Worm (Caenorhabditis elegans) whole organism, L1 larva: ENCODE results near the gene sec-16A.1.

Source experiments
- Y116A8C.19 ChIP-seq: sonication (generic microtip); optimal IDR thresholded peaks from 2 replicates; lab custom pipeline; 2016; ENCODE audit warnings: missing compliant biosample characterization, missing genetic modification characterization, borderline replicate concordance
- aha-1 ChIP-seq: fragments of 150-350 bp; optimal IDR thresholded peaks from 2 replicates; lab custom pipeline; 2014; ENCODE audit warnings: missing biosample characterization, missing genetic modification characterization
- aly-2 ChIP-seq: fragments of 150-350 bp; optimal IDR thresholded peaks from 2 replicates; lab custom pipeline; 2014; ENCODE audit warnings: missing biosample characterization, missing genetic modification characterization
- ceh-90 ChIP-seq: sonication (generic microtip); optimal IDR thresholded peaks from 2 replicates; lab custom pipeline; 2016; ENCODE audit warnings: missing genetic modification characterization, missing compliant biosample characterization
- dsc-1 ChIP-seq: sonication (generic microtip); optimal IDR thresholded peaks from 2 replicates; lab custom pipeline; 2016; ENCODE audit warnings: mild to moderate bottlenecking, missing genetic modification characterization, missing compliant biosample characterization
- efl-1 ChIP-seq, 4 experiments: fragments of 150-350 bp; optimal IDR thresholded peaks in 3 of 4; peaks in 1 of 4; 1 replicate in 1 of 4; 2 replicates in 3 of 4; lab custom pipeline; 2014; ENCODE audit warnings: missing biosample characterization in 2 of 4, missing genetic modification characterization in 2 of 4, missing genetic modification reagents in 2 of 4
- egl-27 ChIP-seq, 2 experiments: fragments of 150-350 bp in 1 of 2; sonication (generic microtip); optimal IDR thresholded peaks; 3 replicates each; lab custom pipeline; 2017 to 2018; ENCODE audit warnings: missing biosample characterization in 2 of 2, missing genetic modification characterization in 2 of 2, missing genetic modification reagents in 2 of 2
- elt-2 ChIP-seq: sonication (generic microtip); optimal IDR thresholded peaks from 2 replicates; lab custom pipeline; 2016; ENCODE audit warnings: missing genetic modification characterization, mild to moderate bottlenecking, inconsistent platforms, missing compliant biosample characterization, missing genetic modification reagents
- fkh-8 ChIP-seq: sonication (generic microtip); optimal IDR thresholded peaks from 2 replicates; lab custom pipeline; 2016; ENCODE audit warnings: mild to moderate bottlenecking, missing genetic modification characterization, missing compliant biosample characterization
- hlh-17 ChIP-seq: fragments of 200-800 bp; sonication (Bioruptor generic); optimal IDR thresholded peaks from 2 replicates; lab custom pipeline; 2018; ENCODE audit warnings: missing genetic modification characterization, mild to moderate bottlenecking, missing compliant biosample characterization, moderate library complexity, borderline replicate concordance
- hlh-4 ChIP-seq: sonication (generic microtip); optimal IDR thresholded peaks from 2 replicates; lab custom pipeline; 2016; ENCODE audit warnings: mild to moderate bottlenecking, missing genetic modification characterization, missing compliant biosample characterization
- hpl-2 ChIP-seq: fragments of 150-350 bp; optimal IDR thresholded peaks from 2 replicates; lab custom pipeline; 2014; ENCODE audit warnings: missing biosample characterization, missing genetic modification reagents, missing genetic modification characterization
- lin-14 ChIP-seq: fragments of 200-800 bp; sonication (Bioruptor generic); optimal IDR thresholded peaks from 2 replicates; lab custom pipeline; 2018; ENCODE audit warnings: mild to moderate bottlenecking, missing genetic modification characterization, moderate library complexity, missing compliant biosample characterization
- lin-39 ChIP-seq: fragments of 150-350 bp; optimal IDR thresholded peaks from 2 replicates; lab custom pipeline; 2014; ENCODE audit warnings: missing biosample characterization, missing genetic modification reagents, missing genetic modification characterization
- lir-3 ChIP-seq: sonication (generic microtip); optimal IDR thresholded peaks from 2 replicates; lab custom pipeline; 2016; ENCODE audit warnings: mild to moderate bottlenecking, missing genetic modification characterization, moderate library complexity, missing compliant biosample characterization; ENCODE audit not compliant: poor library complexity
- lsy-2 ChIP-seq, 2 experiments: fragments of 150-350 bp; optimal IDR thresholded peaks; 2 replicates each; lab custom pipeline; 2014; ENCODE audit warnings: missing biosample characterization in 2 of 2, missing genetic modification characterization in 2 of 2
- mab-9 ChIP-seq: fragments of 200-800 bp; sonication (Bioruptor generic); IDR thresholded peaks from 2 replicates; pipeline ENCODE4 v1.3.6; 2022; ENCODE audit warnings: missing genetic modification reagents, missing genetic modification characterization, missing compliant biosample characterization
- mdl-1 ChIP-seq, 2 experiments: fragments of 150-350 bp; optimal IDR thresholded peaks; 2 replicates each; lab custom pipeline; 2014 to 2017; ENCODE audit warnings: missing biosample characterization in 2 of 2, missing genetic modification characterization in 2 of 2, inconsistent platforms in 1 of 2
- nhr-19 ChIP-seq: fragments of 200-800 bp; sonication (Bioruptor generic); conservative IDR thresholded peaks from 2 replicates; pipeline ENCODE4 v1.3.6; 2022; ENCODE audit warnings: missing genetic modification characterization, missing compliant biosample characterization
- nhr-237 ChIP-seq: fragments of 150-350 bp; optimal IDR thresholded peaks from 2 replicates; lab custom pipeline; 2014; ENCODE audit warnings: missing biosample characterization, missing genetic modification characterization
- nhr-47 ChIP-seq: sonication (generic microtip); optimal IDR thresholded peaks from 2 replicates; lab custom pipeline; 2016; ENCODE audit warnings: mild to moderate bottlenecking, missing genetic modification characterization, moderate library complexity, missing compliant biosample characterization
- nhr-71 ChIP-seq: sonication (generic microtip); optimal IDR thresholded peaks from 2 replicates; lab custom pipeline; 2016; ENCODE audit warnings: mild to moderate bottlenecking, missing genetic modification characterization, moderate library complexity, missing compliant biosample characterization
- nhr-84 ChIP-seq: sonication (generic microtip); optimal IDR thresholded peaks from 2 replicates; lab custom pipeline; 2017; ENCODE audit warnings: missing biosample characterization, missing genetic modification characterization
- nhr-85 ChIP-seq: sonication (generic microtip); peaks from one replicate; lab custom pipeline; 2016; ENCODE audit warnings: missing genetic modification characterization, inconsistent platforms, missing compliant biosample characterization
- pqm-1 ChIP-seq: sonication (generic microtip); optimal IDR thresholded peaks from 3 replicates; lab custom pipeline; 2017; ENCODE audit warnings: missing biosample characterization, missing genetic modification characterization
- rnt-1 ChIP-seq: sonication (generic microtip); optimal IDR thresholded peaks from 2 replicates; lab custom pipeline; 2016; ENCODE audit warnings: mild to moderate bottlenecking, missing genetic modification characterization, moderate library complexity, missing compliant biosample characterization
- snpc-4 ChIP-seq: fragments of 150-350 bp; optimal IDR thresholded peaks from 2 replicates; lab custom pipeline; 2014; ENCODE audit warnings: missing biosample characterization, missing genetic modification characterization
- snu-23 ChIP-seq: sonication (generic microtip); optimal IDR thresholded peaks from 2 replicates; lab custom pipeline; 2016; ENCODE audit warnings: missing genetic modification characterization, missing compliant biosample characterization
- sox-4 ChIP-seq: sonication (generic microtip); optimal IDR thresholded peaks from 2 replicates; lab custom pipeline; 2016; ENCODE audit warnings: missing genetic modification characterization, missing compliant biosample characterization
- sptf-1 ChIP-seq: fragments of 150-350 bp; optimal IDR thresholded peaks from 2 replicates; lab custom pipeline; 2014; ENCODE audit warnings: missing biosample characterization, missing genetic modification characterization
- sup-37 ChIP-seq: fragments of 200-800 bp; sonication (Bioruptor generic); optimal IDR thresholded peaks from 2 replicates; lab custom pipeline; 2018; ENCODE audit warnings: mild to moderate bottlenecking, missing genetic modification characterization, missing compliant biosample characterization
- swsn-7 ChIP-seq: sonication (generic microtip); optimal IDR thresholded peaks from 2 replicates; lab custom pipeline; 2016; ENCODE audit warnings: missing genetic modification characterization, missing compliant biosample characterization
- tlp-1 ChIP-seq: fragments of 150-350 bp; optimal IDR thresholded peaks from 2 replicates; lab custom pipeline; 2014; ENCODE audit warnings: missing biosample characterization, missing genetic modification characterization
- unc-130 ChIP-seq: fragments of 150-350 bp; optimal IDR thresholded peaks from 2 replicates; lab custom pipeline; 2017; ENCODE audit warnings: missing biosample characterization, missing genetic modification characterization, inconsistent platforms
- unc-62 ChIP-seq: fragments of 150-350 bp; optimal IDR thresholded peaks from 2 replicates; lab custom pipeline; 2014; ENCODE audit warnings: missing biosample characterization, missing genetic modification reagents, missing genetic modification characterization
- unc-86 ChIP-seq: sonication (generic microtip); optimal IDR thresholded peaks from 2 replicates; lab custom pipeline; 2016; ENCODE audit warnings: missing genetic modification characterization, missing compliant biosample characterization
- unc-98 ChIP-seq: fragments of 200-800 bp; sonication (Bioruptor generic); IDR thresholded peaks from 2 replicates; pipeline ENCODE4 v1.3.6; 2022; ENCODE audit warnings: missing genetic modification characterization, missing compliant biosample characterization
- vab-15 ChIP-seq: sonication (generic microtip); optimal IDR thresholded peaks from 2 replicates; lab custom pipeline; 2017; ENCODE audit warnings: missing genotype, mild to moderate bottlenecking, missing genetic modification characterization, missing compliant biosample characterization
- zag-1 ChIP-seq: fragments of 150-350 bp; optimal IDR thresholded peaks from 2 replicates; lab custom pipeline; 2014; ENCODE audit warnings: missing biosample characterization, missing genetic modification characterization
- zip-4 ChIP-seq: fragments of 200-800 bp; sonication (Bioruptor generic); optimal IDR thresholded peaks from 2 replicates; lab custom pipeline; 2018; ENCODE audit warnings: mild to moderate bottlenecking, missing genetic modification characterization, moderate library complexity, missing compliant biosample characterization
- ztf-11 ChIP-seq, 2 experiments: sonication (generic microtip); optimal IDR thresholded peaks; 2 replicates each; lab custom pipeline; 2016 to 2017; ENCODE audit warnings: missing genetic modification characterization in 2 of 2, missing biosample characterization in 1 of 2, missing compliant biosample characterization in 1 of 2
- ztf-4 ChIP-seq: fragments of 150-350 bp; optimal IDR thresholded peaks from 2 replicates; lab custom pipeline; 2014; ENCODE audit warnings: missing biosample characterization, missing genetic modification characterization

sec-16A.1 gene

ce11 chrIII:9083118-9083517, 42.5 kb upstream of the sec-16A.1 start:
- TF ChIP-seq unc-86 (tag; lab: Kevin White, UChicago): no peak
- TF ChIP-seq nhr-71: peak; percentile 62
- TF ChIP-seq lin-39: no peak
- no peak for TF ChIP-seq nhr-85 (tag; lab: Kevin White, UChicago)
- TF ChIP-seq unc-130 (tag; lab: Kevin White, UChicago): no peak
- TF ChIP-seq rnt-1: peak; percentile 23
- no peak for TF ChIP-seq sox-4 (tag; lab: Kevin White, UChicago)
- no peak for TF ChIP-seq sptf-1
- no peak for TF ChIP-seq swsn-7 (tag; lab: Kevin White, UChicago)
- peak; percentile 24 for TF ChIP-seq snu-23 (GFP tag; lab: Kevin White, UChicago)
- no peak for TF ChIP-seq sup-37 (GFP tag; lab: Kevin White, UChicago)
- no peak for TF ChIP-seq ztf-4 (tag; lab: Kevin White, UChicago)
- TF ChIP-seq zag-1 (tag; lab: Kevin White, UChicago): no peak
- TF ChIP-seq lin-14 (GFP tag; lab: Kevin White, UChicago): peak; percentile 22
- no peak for TF ChIP-seq snpc-4
- TF ChIP-seq lsy-2 (tag; optimal IDR thresholded peaks at IDR 0.05; lab: Kevin White, UChicago): peak in 1 of 2 experiments; percentile 18
- no peak for TF ChIP-seq unc-98

ce11 chrIII:9084329-9084728, 41.3 kb upstream of the sec-16A.1 start:
- TF ChIP-seq zip-4 (GFP tag; lab: Kevin White, UChicago) (no peak), ztf-11 (tag; optimal IDR thresholded peaks at IDR 0.05; lab: Kevin White, UChicago) (no peak), mdl-1 (tag; optimal IDR thresholded peaks at IDR 0.05; lab: Kevin White, UChicago) (no peak), tlp-1 (tag; lab: Kevin White, UChicago) (no peak), Y116A8C.19 (tag; lab: Kevin White, UChicago) (no peak), hlh-17 (GFP tag; lab: Kevin White, UChicago) (no peak), ztf-4 (tag; lab: Kevin White, UChicago) (no peak), lin-14 (GFP tag; lab: Kevin White, UChicago) (peak; percentile 50), sox-4 (tag; lab: Kevin White, UChicago) (no peak), nhr-19 (GFP tag; lab: Robert Waterston, UW) (no peak), aha-1 (no peak), nhr-237 (tag; lab: Kevin White, UChicago) (no peak), egl-27 (tag; optimal IDR thresholded peaks at IDR 0.05; lab: Kevin White, UChicago) (no peak), nhr-71 (peak; percentile 27), lir-3 (tag; lab: Kevin White, UChicago) (no peak), hpl-2 (no peak), rnt-1 (peak; percentile 23), unc-62 (no peak), efl-1 (optimal IDR thresholded peaks at IDR 0.05; lab: Kevin White, UChicago) (no peak), efl-1 (GFP tag; optimal IDR thresholded peaks at IDR 0.05 in 1 of 2; lab: Kevin White, UChicago) (peak in 1 of 2 experiments; percentile 74), mab-9 (no peak), elt-2 (tag; lab: Kevin White, UChicago) (no peak), vab-15 (tag; lab: Kevin White, UChicago) (no peak), lin-39 (peak; percentile 21), dsc-1 (tag; lab: Kevin White, UChicago) (no peak), nhr-47 (tag; lab: Kevin White, UChicago) (no peak), pqm-1 (no peak), fkh-8 (tag; lab: Kevin White, UChicago) (no peak), nhr-84 (tag; lab: Kevin White, UChicago) (no peak), aly-2 (tag; lab: Kevin White, UChicago) (no peak), ceh-90 (tag; lab: Kevin White, UChicago) (no peak), hlh-4 (tag; lab: Kevin White, UChicago) (no peak), lsy-2 (tag; optimal IDR thresholded peaks at IDR 0.05; lab: Kevin White, UChicago) (peak in 1 of 2 experiments; percentile 16), swsn-7 (tag; lab: Kevin White, UChicago) (no peak), sptf-1 (no peak), snu-23 (GFP tag; lab: Kevin White, UChicago) (peak; percentile 3)
